Fruit fly (Drosophila melanogaster) whole organism, embryonic: ENCODE results near the gene meep.

Source experiments
- Aef1 ChIP-seq: fragments of 200-800 bp; sonication (Bioruptor generic); IDR thresholded peaks from 3 replicates; pipeline ENCODE4 v1.3.6; 2022; ENCODE audit warnings: missing biosample characterization, missing genetic modification characterization
- CG11695 ChIP-seq: fragments of 200-800 bp; sonication (Bioruptor generic); IDR thresholded peaks from 3 replicates; pipeline ENCODE4 v1.3.6; 2022; ENCODE audit warnings: missing biosample characterization, missing genetic modification characterization
- CG12299 ChIP-seq: fragments of 200-800 bp; sonication (Bioruptor generic); optimal IDR thresholded peaks from 2 replicates; lab custom pipeline; 2018; ENCODE audit warnings: missing biosample characterization, mild to moderate bottlenecking, missing genetic modification characterization
- CG13424 ChIP-seq: fragments of 200-800 bp; sonication (Bioruptor generic); optimal IDR thresholded peaks from 2 replicates; lab custom pipeline; 2019; ENCODE audit warnings: missing biosample characterization, mild to moderate bottlenecking, missing genetic modification characterization, moderate library complexity
- CG17612 ChIP-seq: fragments of 200-800 bp; sonication (Bioruptor generic); IDR thresholded peaks from 2 replicates; pipeline ENCODE4 v1.3.6; 2022; ENCODE audit warnings: missing biosample characterization, missing genetic modification characterization
- CG18476 ChIP-seq: fragments of 200-800 bp; sonication (Bioruptor generic); optimal IDR thresholded peaks from 2 replicates; lab custom pipeline; 2016; ENCODE audit warnings: missing biosample characterization, mild to moderate bottlenecking, missing genetic modification characterization
- CG31441 ChIP-seq: fragments of 200-800 bp; sonication (Bioruptor generic); IDR thresholded peaks from 2 replicates; pipeline ENCODE4 v1.3.6; 2022; ENCODE audit warnings: missing biosample characterization, missing genetic modification characterization
- CG3163 ChIP-seq: fragments of 200-800 bp; sonication (Bioruptor generic); optimal IDR thresholded peaks from 3 replicates; lab custom pipeline; 2016; ENCODE audit warnings: missing biosample characterization, missing genetic modification characterization
- CG4328 ChIP-seq: fragments of 200-800 bp; sonication (Bioruptor generic); optimal IDR thresholded peaks from 3 replicates; lab custom pipeline; 2017; ENCODE audit warnings: missing biosample characterization, missing genetic modification reagents, missing genetic modification characterization
- CG4617 ChIP-seq: fragments of 200-800 bp; sonication (Bioruptor generic); optimal IDR thresholded peaks from 3 replicates; lab custom pipeline; 2016; ENCODE audit warnings: missing biosample characterization, missing genetic modification characterization, borderline replicate concordance
- CG4854 ChIP-seq: fragments of 200-800 bp; sonication (Bioruptor generic); optimal IDR thresholded peaks from 2 replicates; lab custom pipeline; 2016; ENCODE audit warnings: missing biosample characterization, missing genetic modification characterization, inconsistent platforms
- CG5953 ChIP-seq: fragments of 200-800 bp; sonication (Bioruptor generic); IDR thresholded peaks from 2 replicates; pipeline ENCODE4 v1.3.6; 2022; ENCODE audit warnings: missing biosample characterization, missing genetic modification characterization
- CG6813 ChIP-seq: fragments of 200-800 bp; sonication (Bioruptor generic); optimal IDR thresholded peaks from 2 replicates; lab custom pipeline; 2017; ENCODE audit warnings: missing biosample characterization, missing genetic modification characterization, mild to moderate bottlenecking, moderate library complexity, missing genetic modification reagents
- CG7745 ChIP-seq: fragments of 200-800 bp; sonication (Bioruptor generic); optimal IDR thresholded peaks from 2 replicates; lab custom pipeline; 2018; ENCODE audit warnings: missing biosample characterization, mild to moderate bottlenecking, missing genetic modification characterization, moderate library complexity
- CG7928 ChIP-seq: fragments of 200-800 bp; sonication (Bioruptor generic); optimal IDR thresholded peaks from 2 replicates; lab custom pipeline; 2017; ENCODE audit warnings: missing biosample characterization, mild to moderate bottlenecking, missing genetic modification characterization
- D ChIP-seq, 2 experiments: fragments of 200-800 bp in 1 of 2; fragments of >200 bp in 1 of 2; sonication (Bioruptor generic) in 1 of 2; optimal IDR thresholded peaks; 2 replicates in 1 of 2; 3 replicates in 1 of 2; lab custom pipeline; 2017; ENCODE audit warnings: mild to moderate bottlenecking in 1 of 2, missing biosample characterization in 1 of 2, missing genetic modification characterization in 1 of 2, missing genetic modification reagents in 1 of 2
- ERR ChIP-seq: fragments of 200-800 bp; sonication (Bioruptor generic); optimal IDR thresholded peaks from 2 replicates; lab custom pipeline; 2016; ENCODE audit warnings: missing biosample characterization, missing genetic modification characterization
- Eip74EF ChIP-seq, 2 experiments: fragments of 200-800 bp in 1 of 2; fragments of >200 bp in 1 of 2; sonication (Bioruptor generic) in 1 of 2; optimal IDR thresholded peaks; 2 replicates each; lab custom pipeline; 2017 to 2019; ENCODE audit warnings: missing biosample characterization in 2 of 2, missing genetic modification characterization in 2 of 2, mild to moderate bottlenecking in 1 of 2, moderate library complexity in 1 of 2
- Ets97D ChIP-seq: fragments of 200-800 bp; sonication (Bioruptor generic); optimal IDR thresholded peaks from 3 replicates; lab custom pipeline; 2016; ENCODE audit warnings: missing biosample characterization, missing genetic modification characterization
- Fer2 ChIP-seq: fragments of 200-800 bp; sonication (Bioruptor generic); optimal IDR thresholded peaks from 2 replicates; lab custom pipeline; 2018; ENCODE audit warnings: missing biosample characterization, mild to moderate bottlenecking, missing genetic modification characterization, moderate library complexity
- Jarid2 ChIP-seq: fragments of 200-800 bp; sonication (Bioruptor generic); optimal IDR thresholded peaks from 3 replicates; lab custom pipeline; 2017; ENCODE audit warnings: mild to moderate bottlenecking, missing biosample characterization, missing genetic modification reagents, missing genetic modification characterization
- Oaz ChIP-seq: fragments of 200-800 bp; sonication (Bioruptor generic); IDR thresholded peaks from 2 replicates; pipeline ENCODE4 v1.3.6; 2022; ENCODE audit warnings: missing biosample characterization, missing genetic modification characterization
- Sox102F ChIP-seq: fragments of 200-800 bp; sonication (Bioruptor generic); optimal IDR thresholded peaks from 2 replicates; lab custom pipeline; 2018; ENCODE audit warnings: missing biosample characterization, mild to moderate bottlenecking, missing genetic modification characterization, moderate library complexity
- Sry-δ ChIP-seq: fragments of 200-800 bp; sonication (Bioruptor generic); optimal IDR thresholded peaks from 2 replicates; lab custom pipeline; 2016; ENCODE audit warnings: missing biosample characterization, missing genetic modification characterization
- Stat92E ChIP-seq, 3 experiments: fragments of >200 bp in 2 of 3; fragments of 200-800 bp in 1 of 3; sonication (Bioruptor generic) in 1 of 3; optimal IDR thresholded peaks; 2 replicates each; lab custom pipeline; 2017 to 2019; ENCODE audit warnings: missing biosample characterization in 3 of 3, missing genetic modification characterization in 3 of 3, mild to moderate bottlenecking in 1 of 3, moderate library complexity in 1 of 3
- Vsx1 ChIP-seq: fragments of 200-800 bp; sonication (Bioruptor generic); optimal IDR thresholded peaks from 2 replicates; lab custom pipeline; 2017; ENCODE audit warnings: missing biosample characterization, mild to moderate bottlenecking, missing genetic modification characterization, missing genetic modification reagents
- ase ChIP-seq: fragments of 200-800 bp; sonication (Bioruptor generic); IDR thresholded peaks from 3 replicates; pipeline ENCODE4 v1.3.6; 2022; ENCODE audit warnings: missing biosample characterization, missing genetic modification characterization
- ash1 ChIP-seq: fragments of 200-800 bp; sonication (Bioruptor generic); optimal IDR thresholded peaks from 2 replicates; lab custom pipeline; 2018; ENCODE audit warnings: missing biosample characterization, mild to moderate bottlenecking, missing genetic modification characterization
- az2 ChIP-seq: fragments of 200-800 bp; sonication (Bioruptor generic); optimal IDR thresholded peaks from 3 replicates; lab custom pipeline; 2016; ENCODE audit warnings: missing biosample characterization, missing genetic modification characterization
- btn ChIP-seq: fragments of 200-800 bp; sonication (Bioruptor generic); optimal IDR thresholded peaks from 2 replicates; lab custom pipeline; 2016; ENCODE audit warnings: missing biosample characterization, missing genetic modification characterization
- cg ChIP-seq: fragments of 200-800 bp; sonication (Bioruptor generic); optimal IDR thresholded peaks from 3 replicates; lab custom pipeline; 2019; ENCODE audit warnings: missing biosample characterization, mild to moderate bottlenecking, missing genetic modification characterization, moderate library complexity
- chif ChIP-seq, 2 experiments: fragments of 200-800 bp; sonication (Bioruptor generic); optimal IDR thresholded peaks; 3 replicates each; lab custom pipeline; 2016; ENCODE audit warnings: missing biosample characterization in 2 of 2, missing genetic modification characterization in 2 of 2
- chn ChIP-seq: fragments of 200-800 bp; sonication (Bioruptor generic); optimal IDR thresholded peaks from 2 replicates; lab custom pipeline; 2016; ENCODE audit warnings: missing biosample characterization, missing genetic modification characterization
- ci ChIP-seq: fragments of 200-800 bp; sonication (Bioruptor generic); IDR thresholded peaks from 3 replicates; pipeline ENCODE4 v1.3.6; 2022; ENCODE audit warnings: missing biosample characterization, missing genetic modification characterization
- corto ChIP-seq: fragments of 200-800 bp; sonication (Bioruptor generic); optimal IDR thresholded peaks from 2 replicates; lab custom pipeline; 2016; ENCODE audit warnings: missing biosample characterization, mild to moderate bottlenecking, missing genetic modification characterization, moderate library complexity
- crc ChIP-seq: fragments of 200-800 bp; sonication (Bioruptor generic); optimal IDR thresholded peaks from 2 replicates; lab custom pipeline; 2016; ENCODE audit warnings: missing biosample characterization, missing genetic modification characterization
- da ChIP-seq: fragments of 200-800 bp; sonication (Bioruptor generic); optimal IDR thresholded peaks from 2 replicates; lab custom pipeline; 2016; ENCODE audit warnings: missing biosample characterization, missing genetic modification characterization
- ewg ChIP-seq: fragments of 200-800 bp; sonication (Bioruptor generic); optimal IDR thresholded peaks from 3 replicates; lab custom pipeline; 2017; ENCODE audit warnings: mild to moderate bottlenecking, missing biosample characterization, missing genetic modification reagents, missing genetic modification characterization
- exex ChIP-seq: fragments of 200-800 bp; sonication (Bioruptor generic); optimal IDR thresholded peaks from 4 replicates; lab custom pipeline; 2018; ENCODE audit warnings: missing biosample characterization, mild to moderate bottlenecking, missing genetic modification characterization, moderate library complexity
- ken ChIP-seq: fragments of 200-800 bp; sonication (Bioruptor generic); IDR thresholded peaks from 3 replicates; pipeline ENCODE4 v1.3.6; 2022; ENCODE audit warnings: missing biosample characterization, missing genetic modification characterization
- kni ChIP-seq: fragments of 200-800 bp; sonication (Bioruptor generic); optimal IDR thresholded peaks from 3 replicates; lab custom pipeline; 2017; ENCODE audit warnings: mild to moderate bottlenecking, missing biosample characterization, missing genetic modification reagents, missing genetic modification characterization
- knrl ChIP-seq: fragments of 200-800 bp; sonication (Bioruptor generic); IDR thresholded peaks from 3 replicates; pipeline ENCODE4 v1.3.6; 2022; ENCODE audit warnings: missing biosample characterization, missing genetic modification characterization; ENCODE audit not compliant: partially characterized antibody
- luna ChIP-seq: fragments of 200-800 bp; sonication (Bioruptor generic); optimal IDR thresholded peaks from 2 replicates; lab custom pipeline; 2016; ENCODE audit warnings: missing biosample characterization, missing genetic modification characterization
- pita ChIP-seq: fragments of 200-800 bp; sonication (Bioruptor generic); optimal IDR thresholded peaks from 2 replicates; lab custom pipeline; 2017; ENCODE audit warnings: missing biosample characterization, mild to moderate bottlenecking, missing genetic modification characterization
- pzg ChIP-seq: fragments of 200-800 bp; sonication (Bioruptor generic); optimal IDR thresholded peaks from 3 replicates; lab custom pipeline; 2018; ENCODE audit warnings: missing biosample characterization, mild to moderate bottlenecking, missing genetic modification characterization, moderate library complexity
- ranshi ChIP-seq: fragments of 200-800 bp; sonication (Bioruptor generic); IDR thresholded peaks from 2 replicates; pipeline ENCODE4 v1.3.6; 2022; ENCODE audit warnings: missing biosample characterization, missing genetic modification characterization
- sim ChIP-seq: fragments of 200-800 bp; sonication (Bioruptor generic); IDR thresholded peaks from 2 replicates; pipeline ENCODE4 v1.3.6; 2022; ENCODE audit warnings: missing biosample characterization, missing genetic modification characterization
- twi ChIP-seq: fragments of 200-800 bp; optimal IDR thresholded peaks from 2 replicates; lab custom pipeline; 2019; ENCODE audit warnings: missing biosample characterization, mild to moderate bottlenecking, missing genetic modification characterization, moderate library complexity
- unc-4 ChIP-seq: fragments of 200-800 bp; sonication (Bioruptor generic); IDR thresholded peaks from 2 replicates; pipeline ENCODE4 v1.3.6; 2022; ENCODE audit warnings: missing biosample characterization, missing genetic modification characterization; ENCODE audit not compliant: partially characterized antibody
- zfh1 ChIP-seq: fragments of 200-800 bp; sonication (Bioruptor generic); IDR thresholded peaks from 3 replicates; pipeline ENCODE4 v1.3.6; 2022; ENCODE audit warnings: missing biosample characterization, missing genetic modification characterization

The meep gene

DNA sequence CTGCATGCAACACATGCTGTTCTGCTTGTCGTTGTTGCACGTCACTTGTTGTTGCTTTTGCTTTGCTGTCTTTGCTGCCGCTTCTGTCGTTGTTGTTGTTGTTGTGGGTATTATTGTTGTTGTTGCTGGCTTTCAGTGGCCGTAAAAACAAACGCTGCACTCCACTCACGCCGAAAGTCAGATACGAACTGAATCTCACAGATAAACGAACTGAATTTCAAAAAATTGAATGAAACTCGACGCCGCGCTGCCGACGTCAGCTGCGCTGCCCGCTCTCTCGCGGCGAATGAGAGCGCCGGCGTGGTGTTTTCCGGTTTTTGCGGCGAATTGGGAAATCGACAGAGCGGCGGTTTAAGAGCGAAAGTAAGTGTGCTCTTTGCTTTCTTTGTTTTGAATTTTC, 25.8 kb downstream of the meep start, which contains the start of gene bab2 (continued):
- TF ChIP-seq Vsx1 (GFP tag; lab: Kevin White, UChicago) (peak; percentile 19), D (optimal IDR thresholded peaks at IDR 0.05; lab: Kevin White, UChicago) (no peak), D (GFP tag; optimal IDR thresholded peaks at IDR 0.05; lab: Kevin White, UChicago) (no peak), CG4617 (GFP tag; lab: Kevin White, UChicago) (no peak), Sox102F (no peak), Eip74EF (GFP tag; optimal IDR thresholded peaks at IDR 0.05; lab: Kevin White, UChicago) (no peak), az2 (no peak), unc-4 (GFP tag; lab: Robert Waterston, UW) (no peak), chif (GFP tag; optimal IDR thresholded peaks at IDR 0.05; lab: Kevin White, UChicago) (no peak), sim (GFP tag; lab: Robert Waterston, UW) (0 out of 2 replicates have a peak, but pooled peaks have one; percentile 9), ase (GFP tag; lab: Robert Waterston, UW) (no peak), twi (peak; percentile 80), da (GFP tag; lab: Kevin White, UChicago) (no peak), knrl (GFP tag; lab: Robert Waterston, UW) (no peak), CG7745 (tag; lab: Kevin White, UChicago) (peak; percentile 15), corto (GFP tag; lab: Kevin White, UChicago) (no peak), pzg (GFP tag; lab: Kevin White, UChicago) (no peak), btn (GFP tag; lab: Kevin White, UChicago) (no peak), CG31441 (no peak; the same call in 1 of the 2 replicates), CG6813 (GFP tag; lab: Kevin White, UChicago) (no peak), CG17612 (GFP tag; lab: Robert Waterston, UW) (no peak), CG4328 (GFP tag; lab: Kevin White, UChicago) (no peak), CG3163 (GFP tag; lab: Kevin White, UChicago) (peak; percentile 95), CG11695 (GFP tag; lab: Robert Waterston, UW) (no peak), chn (GFP tag; lab: Kevin White, UChicago) (no peak), CG12299 (tag; lab: Kevin White, UChicago) (no peak), ash1 (GFP tag; lab: Kevin White, UChicago) (peak; percentile 37), Ets97D (GFP tag; lab: Kevin White, UChicago) (no peak), CG4854 (GFP tag; lab: Kevin White, UChicago) (no peak), Jarid2 (GFP tag; lab: Kevin White, UChicago) (peak; percentile 100), cg (GFP tag; lab: Kevin White, UChicago) (peak; percentile 50), Fer2 (no peak), ewg (GFP tag; lab: Kevin White, UChicago) (peak; percentile 45), luna (GFP tag; lab: Kevin White, UChicago) (no peak), zfh1 (GFP tag; lab: Robert Waterston, UW) (0 out of 3 replicates have a peak, but pooled peaks have one; percentile 19), ken (GFP tag; lab: Robert Waterston, UW) (no peak), ci (peak; percentile 71), kni (GFP tag; lab: Kevin White, UChicago) (peak; percentile 50), crc (GFP tag; lab: Kevin White, UChicago) (no peak), Aef1 (GFP tag; lab: Robert Waterston, UW) (peak; percentile 62; the same call in 2 of the 3 replicates), Stat92E (GFP tag; optimal IDR thresholded peaks at IDR 0.05; lab: Kevin White, UChicago) (peak in 1 of 3 experiments; percentile 76), exex (tag; lab: Kevin White, UChicago) (no peak), CG18476 (no peak), pita (GFP tag; lab: Kevin White, UChicago) (no peak), ranshi (no peak; the same call in 1 of the 2 replicates), CG13424 (no peak), Sry-δ (no peak), Oaz (no peak), CG5953 (no peak), ERR (GFP tag; lab: Kevin White, UChicago) (no peak), CG7928 (GFP tag; lab: Kevin White, UChicago) (no peak)
